Fruit fly (Drosophila melanogaster) whole organism, embryonic: Measurements from ENCODE around the gene CG31089.

Experiments used
- Atf3 ChIP-seq: fragments of 200-800 bp; sonication (Bioruptor generic); optimal IDR thresholded peaks from 3 replicates; lab custom pipeline; 2016; ENCODE audit warnings: missing biosample characterization, missing genetic modification characterization
- Bgb ChIP-seq: fragments of 200-800 bp; sonication (Bioruptor generic); IDR thresholded peaks from 2 replicates; pipeline ENCODE4 v1.3.6; 2022; ENCODE audit warnings: missing biosample characterization, missing genetic modification characterization; ENCODE audit not compliant: partially characterized antibody
- Bteb2 ChIP-seq: fragments of 200-800 bp; sonication (Bioruptor generic); optimal IDR thresholded peaks from 2 replicates; lab custom pipeline; 2016; ENCODE audit warnings: missing biosample characterization, missing genetic modification characterization
- C15 ChIP-seq: fragments of 200-800 bp; sonication (Bioruptor generic); IDR thresholded peaks from 3 replicates; pipeline ENCODE4 v1.3.6; 2022; ENCODE audit warnings: missing biosample characterization, missing genetic modification characterization
- CG10462 ChIP-seq: fragments of 200-800 bp; sonication (Bioruptor generic); optimal IDR thresholded peaks from 2 replicates; lab custom pipeline; 2016; ENCODE audit warnings: missing biosample characterization, missing genetic modification characterization
- CG13287 ChIP-seq: fragments of 200-800 bp; sonication (Bioruptor generic); IDR thresholded peaks from 2 replicates; pipeline ENCODE4 v1.3.6; 2022; ENCODE audit warnings: missing biosample characterization, missing genetic modification characterization; ENCODE audit not compliant: partially characterized antibody
- CG13296 ChIP-seq: fragments of 200-800 bp; sonication (Bioruptor generic); optimal IDR thresholded peaks from 3 replicates; lab custom pipeline; 2018; ENCODE audit warnings: missing biosample characterization, mild to moderate bottlenecking, missing genetic modification characterization
- CG15073 ChIP-seq: fragments of 200-800 bp; sonication (Bioruptor generic); optimal IDR thresholded peaks from 2 replicates; lab custom pipeline; 2016; ENCODE audit warnings: missing biosample characterization, missing genetic modification characterization
- CG18262 ChIP-seq: fragments of 200-800 bp; optimal IDR thresholded peaks from 3 replicates; lab custom pipeline; 2019; ENCODE audit warnings: missing biosample characterization, mild to moderate bottlenecking, missing genetic modification characterization, moderate library complexity
- CG18599 ChIP-seq: fragments of 200-800 bp; sonication (Bioruptor generic); optimal IDR thresholded peaks from 3 replicates; lab custom pipeline; 2017; ENCODE audit warnings: missing biosample characterization, missing genetic modification characterization, mild to moderate bottlenecking, moderate library complexity, missing genetic modification reagents
- CG18764 ChIP-seq: fragments of 200-800 bp; sonication (Bioruptor generic); optimal IDR thresholded peaks from 3 replicates; lab custom pipeline; 2016; ENCODE audit warnings: missing biosample characterization, missing genetic modification characterization
- CG2199 ChIP-seq: fragments of 200-800 bp; sonication (Bioruptor generic); IDR thresholded peaks from 3 replicates; pipeline ENCODE4 v1.3.6; 2022; ENCODE audit warnings: missing biosample characterization, missing genetic modification characterization
- CG31365 ChIP-seq: fragments of 200-800 bp; sonication (Bioruptor generic); optimal IDR thresholded peaks from 2 replicates; lab custom pipeline; 2018; ENCODE audit warnings: missing biosample characterization, mild to moderate bottlenecking, missing genetic modification characterization
- CG3726 ChIP-seq: fragments of 200-800 bp; sonication (Bioruptor generic); IDR thresholded peaks from 3 replicates; pipeline ENCODE4, ENCODE4 v1.3.6; 2022; ENCODE audit warnings: missing biosample characterization, missing genetic modification characterization
- CG42726 ChIP-seq: fragments of 200-800 bp; sonication (Bioruptor generic); IDR thresholded peaks from 2 replicates; pipeline ENCODE4 v1.3.6; 2022; ENCODE audit warnings: missing biosample characterization, missing genetic modification characterization; ENCODE audit not compliant: partially characterized antibody
- CG43689 ChIP-seq: fragments of 200-800 bp; sonication (Bioruptor generic); IDR thresholded peaks from 2 replicates; pipeline ENCODE4 v1.3.6; 2022; ENCODE audit warnings: missing biosample characterization, missing genetic modification characterization
- CG5245 ChIP-seq: fragments of 200-800 bp; sonication (Bioruptor generic); optimal IDR thresholded peaks from 3 replicates; lab custom pipeline; 2016; ENCODE audit warnings: missing biosample characterization, missing genetic modification characterization
- CG6854 ChIP-seq: fragments of 200-800 bp; sonication (Bioruptor generic); optimal IDR thresholded peaks from 3 replicates; lab custom pipeline; 2017; ENCODE audit warnings: missing biosample characterization, mild to moderate bottlenecking, missing genetic modification characterization
- CG7987 ChIP-seq: fragments of 200-800 bp; sonication (Bioruptor generic); optimal IDR thresholded peaks from 2 replicates; lab custom pipeline; 2018; ENCODE audit warnings: missing biosample characterization, mild to moderate bottlenecking, missing genetic modification characterization, moderate library complexity
- CG8290 ChIP-seq, 3 experiments: fragments of 200-800 bp; sonication (Bioruptor generic); optimal IDR thresholded peaks; 2 replicates each; lab custom pipeline; 2016 to 2019; ENCODE audit warnings: missing biosample characterization in 3 of 3, missing genetic modification characterization in 3 of 3, mild to moderate bottlenecking in 2 of 3, moderate library complexity in 1 of 3
- CG9817 ChIP-seq: fragments of 200-800 bp; sonication (Bioruptor generic); optimal IDR thresholded peaks from 2 replicates; lab custom pipeline; 2018; ENCODE audit warnings: missing biosample characterization, mild to moderate bottlenecking, missing genetic modification characterization, moderate library complexity
- Fer1 ChIP-seq: fragments of 200-800 bp; sonication (Bioruptor generic); optimal IDR thresholded peaks from 2 replicates; lab custom pipeline; 2017; ENCODE audit warnings: missing biosample characterization, mild to moderate bottlenecking, missing genetic modification characterization
- HLH54F ChIP-seq: fragments of 200-800 bp; sonication (Bioruptor generic); optimal IDR thresholded peaks from 3 replicates; lab custom pipeline; 2016; ENCODE audit warnings: missing biosample characterization, missing genetic modification characterization
- Hr3 ChIP-seq: fragments of 200-800 bp; sonication (Bioruptor generic); optimal IDR thresholded peaks from 3 replicates; lab custom pipeline; 2016; ENCODE audit warnings: missing biosample characterization, missing genetic modification characterization
- Hr51 ChIP-seq, 2 experiments: fragments of 200-800 bp; sonication (Bioruptor generic); optimal IDR thresholded peaks; 2 replicates in 1 of 2; 3 replicates in 1 of 2; lab custom pipeline; 2016 to 2018; ENCODE audit warnings: missing biosample characterization in 2 of 2, missing genetic modification characterization in 2 of 2, mild to moderate bottlenecking in 1 of 2, moderate library complexity in 1 of 2
- NFAT ChIP-seq: fragments of 200-800 bp; sonication (Bioruptor generic); IDR thresholded peaks from 2 replicates; pipeline ENCODE4 v1.3.6; 2022; ENCODE audit warnings: missing biosample characterization, missing genetic modification characterization
- Ravus ChIP-seq: fragments of 200-800 bp; sonication (Bioruptor generic); IDR thresholded peaks from 2 replicates; pipeline ENCODE4 v1.3.6; 2022; ENCODE audit warnings: missing biosample characterization, missing genetic modification characterization
- Six4 ChIP-seq: fragments of 200-800 bp; sonication (Bioruptor generic); optimal IDR thresholded peaks from 2 replicates; lab custom pipeline; 2016; ENCODE audit warnings: missing biosample characterization, missing genetic modification characterization
- Taf1 ChIP-seq: fragments of 200-800 bp; sonication (Bioruptor generic); IDR thresholded peaks from 2 replicates; pipeline ENCODE4 v1.3.6; 2022; ENCODE audit warnings: missing biosample characterization, missing genetic modification characterization
- Trl ChIP-seq, 3 experiments: fragments of >200 bp in 2 of 3; fragments of 200-800 bp in 1 of 3; sonication (Bioruptor generic) in 1 of 3; optimal IDR thresholded peaks; 2 replicates in 1 of 3; 3 replicates in 2 of 3; lab custom pipeline; 2016 to 2017; ENCODE audit warnings: missing biosample characterization in 1 of 3, missing genetic modification characterization in 1 of 3
- amos ChIP-seq: fragments of 200-800 bp; sonication (Bioruptor generic); IDR thresholded peaks from 2 replicates; pipeline ENCODE4 v1.3.6; 2022; ENCODE audit warnings: missing biosample characterization, missing genetic modification characterization; ENCODE audit not compliant: partially characterized antibody
- az2 ChIP-seq: fragments of 200-800 bp; sonication (Bioruptor generic); optimal IDR thresholded peaks from 3 replicates; lab custom pipeline; 2016; ENCODE audit warnings: missing biosample characterization, missing genetic modification characterization
- bowl ChIP-seq: fragments of 200-800 bp; sonication (Bioruptor generic); IDR thresholded peaks from 2 replicates; pipeline ENCODE4 v1.3.6; 2022; ENCODE audit warnings: missing biosample characterization, missing genetic modification characterization
- fd64A ChIP-seq: fragments of 200-800 bp; sonication (Bioruptor generic); optimal IDR thresholded peaks from 3 replicates; lab custom pipeline; 2018; ENCODE audit warnings: missing biosample characterization, mild to moderate bottlenecking, missing genetic modification characterization
- gsb-n ChIP-seq: fragments of 200-800 bp; sonication (Bioruptor generic); optimal IDR thresholded peaks from 3 replicates; lab custom pipeline; 2018; ENCODE audit warnings: missing biosample characterization, mild to moderate bottlenecking, missing genetic modification characterization
- gt ChIP-seq: fragments of 200-800 bp; sonication (Bioruptor generic); IDR thresholded peaks from 2 replicates; pipeline ENCODE4 v1.3.6; 2022; ENCODE audit warnings: missing biosample characterization, missing genetic modification characterization
- hbn ChIP-seq: fragments of 200-800 bp; sonication (Bioruptor generic); IDR thresholded peaks from 2 replicates; pipeline ENCODE4 v1.3.6; 2022; ENCODE audit warnings: missing biosample characterization, missing genetic modification characterization; ENCODE audit not compliant: partially characterized antibody
- insv ChIP-seq, 2 experiments: fragments of 200-800 bp; sonication (Bioruptor generic); optimal IDR thresholded peaks; 3 replicates each; lab custom pipeline; 2016 to 2018; ENCODE audit warnings: missing biosample characterization in 2 of 2, missing genetic modification characterization in 2 of 2
- lbe ChIP-seq: fragments of 200-800 bp; sonication (Bioruptor generic); optimal IDR thresholded peaks from 2 replicates; lab custom pipeline; 2016; ENCODE audit warnings: missing biosample characterization, mild to moderate bottlenecking, missing genetic modification characterization
- lola ChIP-seq, 3 experiments: fragments of >200 bp in 2 of 3; fragments of 200-800 bp in 1 of 3; sonication (Bioruptor generic) in 1 of 3; optimal IDR thresholded peaks; 2 replicates each; lab custom pipeline; 2017 to 2019; ENCODE audit warnings: missing biosample characterization in 3 of 3, missing genetic modification characterization in 3 of 3, mild to moderate bottlenecking in 1 of 3, moderate library complexity in 1 of 3
- prd ChIP-seq, 3 experiments: fragments of >200 bp in 2 of 3; fragments of 200-800 bp in 1 of 3; sonication (Bioruptor generic) in 1 of 3; optimal IDR thresholded peaks in 2 of 3; IDR thresholded peaks in 1 of 3; 2 replicates in 2 of 3; 3 replicates in 1 of 3; pipeline versions ENCODE4 v1.3.6 to Lab custom; 2017 to 2022; ENCODE audit warnings: missing biosample characterization in 1 of 3, missing genetic modification characterization in 1 of 3
- repo ChIP-seq: fragments of 200-800 bp; sonication (Bioruptor generic); optimal IDR thresholded peaks from 2 replicates; lab custom pipeline; 2016; ENCODE audit warnings: missing biosample characterization, missing genetic modification characterization
- sisA ChIP-seq: fragments of 200-800 bp; sonication (Bioruptor generic); IDR thresholded peaks from 2 replicates; pipeline ENCODE4 v1.3.6; 2022; ENCODE audit warnings: missing biosample characterization, missing genetic modification characterization
- stc ChIP-seq: fragments of 200-800 bp; sonication (Bioruptor generic); IDR thresholded peaks from 2 replicates; pipeline ENCODE4 v1.3.6; 2022; ENCODE audit warnings: missing biosample characterization, missing genetic modification characterization
- wor ChIP-seq: fragments of 200-800 bp; sonication (Bioruptor generic); IDR thresholded peaks from 2 replicates; pipeline ENCODE4 v1.3.6; 2022; ENCODE audit warnings: missing biosample characterization, missing genetic modification characterization
- z ChIP-seq: fragments of 200-800 bp; sonication (Bioruptor generic); IDR thresholded peaks from 3 replicates; pipeline ENCODE4 v1.3.6; 2022; ENCODE audit warnings: missing biosample characterization, missing genetic modification characterization
- zen ChIP-seq: fragments of 200-800 bp; sonication (Bioruptor generic); optimal IDR thresholded peaks from 3 replicates; lab custom pipeline; 2018; ENCODE audit warnings: missing biosample characterization, mild to moderate bottlenecking, missing genetic modification characterization, moderate library complexity

CG31089 gene

dm6 chr3R:25880198-25880970 is 22.1 kb upstream of the CG31089 start (continued):
- no peak for TF ChIP-seq CG7987 (GFP tag; lab: Kevin White, UChicago)
- TF ChIP-seq HLH54F (GFP tag; lab: Kevin White, UChicago), result no peak
- no peak for TF ChIP-seq insv (GFP tag; optimal IDR thresholded peaks at IDR 0.05; lab: Kevin White, UChicago)
- TF ChIP-seq CG5245 (GFP tag; lab: Kevin White, UChicago), result no peak
- TF ChIP-seq prd (optimal IDR thresholded peaks at IDR 0.05; lab: Kevin White, UChicago), result no peak
- peak; percentile 49; the same call in 1 of the 3 replicates for TF ChIP-seq prd (GFP tag; IDR thresholded peaks at IDR 0.05; lab: Robert Waterston, UW)
- no peak for TF ChIP-seq CG18764 (GFP tag; lab: Kevin White, UChicago)
- TF ChIP-seq gsb-n (tag; lab: Kevin White, UChicago), result peak; percentile 54
- TF ChIP-seq Fer1 (GFP tag; lab: Kevin White, UChicago), result peak; percentile 49
- TF ChIP-seq CG6854 (GFP tag; lab: Kevin White, UChicago), result peak; percentile 51
- TF ChIP-seq fd64A (GFP tag; lab: Kevin White, UChicago), result no peak
- no peak for TF ChIP-seq Bgb (GFP tag; lab: Robert Waterston, UW)
- TF ChIP-seq sisA, result peak; percentile 30; the same call in 1 of the 2 replicates
- TF ChIP-seq Ravus, result no peak
- no peak for TF ChIP-seq hbn (GFP tag; lab: Robert Waterston, UW)
- no peak for TF ChIP-seq Bteb2 (GFP tag; lab: Kevin White, UChicago)
- TF ChIP-seq NFAT (GFP tag; lab: Robert Waterston, UW), result no peak
- no peak for TF ChIP-seq zen (tag; lab: Kevin White, UChicago)
- TF ChIP-seq Hr3 (GFP tag; lab: Kevin White, UChicago), result peak; percentile 68
- peak; percentile 43 to 54 for TF ChIP-seq Trl (optimal IDR thresholded peaks at IDR 0.05; lab: Kevin White, UChicago)
- no peak for TF ChIP-seq Trl (GFP tag; optimal IDR thresholded peaks at IDR 0.05; lab: Kevin White, UChicago)
- peak in 1 of 3 experiments; percentile 74 for TF ChIP-seq lola (GFP tag; optimal IDR thresholded peaks at IDR 0.05; lab: Kevin White, UChicago)
- TF ChIP-seq repo (GFP tag; lab: Kevin White, UChicago), result peak; percentile 19
- TF ChIP-seq CG42726 (GFP tag; lab: Robert Waterston, UW), result no peak
- TF ChIP-seq CG31365 (tag; lab: Kevin White, UChicago), result no peak
- TF ChIP-seq CG3726, result no peak
- TF ChIP-seq Taf1 (GFP tag; lab: Robert Waterston, UW), result no peak
- TF ChIP-seq Six4 (GFP tag; lab: Kevin White, UChicago), result no peak
- peak; percentile 24 for TF ChIP-seq CG9817
- TF ChIP-seq wor (GFP tag; lab: Robert Waterston, UW), result 0 out of 2 replicates have a peak, but pooled peaks have one; percentile 17
- TF ChIP-seq az2 (GFP tag; lab: Kevin White, UChicago), result peak; percentile 3
- TF ChIP-seq CG2199 (GFP tag; lab: Robert Waterston, UW), result peak; percentile 12; the same call in 1 of the 3 replicates
- no peak for TF ChIP-seq CG8290 (GFP tag; optimal IDR thresholded peaks at IDR 0.05; lab: Kevin White, UChicago)
- TF ChIP-seq CG8290 (tag; optimal IDR thresholded peaks at IDR 0.05; lab: Kevin White, UChicago), result peak in 1 of 2 experiments; percentile 27
- peak; percentile 82 for TF ChIP-seq CG18262 (tag; lab: Kevin White, UChicago)
- TF ChIP-seq amos (GFP tag; lab: Robert Waterston, UW), result no peak
- TF ChIP-seq gt, result no peak
- no peak for TF ChIP-seq CG13287
- TF ChIP-seq CG18599 (GFP tag; lab: Kevin White, UChicago), result peak; percentile 77
- peak; percentile 32 for TF ChIP-seq CG15073 (GFP tag; lab: Kevin White, UChicago)
- no peak for TF ChIP-seq CG43689 (GFP tag; lab: Robert Waterston, UW)
- TF ChIP-seq stc (GFP tag; lab: Robert Waterston, UW), result no peak
- no peak for TF ChIP-seq CG10462 (GFP tag; lab: Kevin White, UChicago)
- TF ChIP-seq CG13296 (GFP tag; lab: Kevin White, UChicago), result peak; percentile 53
- no peak for TF ChIP-seq Atf3 (GFP tag; lab: Kevin White, UChicago)
- TF ChIP-seq bowl (GFP tag; lab: Robert Waterston, UW), result no peak
- TF ChIP-seq Hr51 (GFP tag; optimal IDR thresholded peaks at IDR 0.05; lab: Kevin White, UChicago), result peak in 1 of 2 experiments; percentile 64
- no peak for TF ChIP-seq lbe (GFP tag; lab: Kevin White, UChicago)
- no peak for TF ChIP-seq z (GFP tag; lab: Robert Waterston, UW)
- TF ChIP-seq C15 (GFP tag; lab: Robert Waterston, UW), result no peak
